Worm (Caenorhabditis elegans): Measurements from ENCODE around the gene C47E8.9.

C47E8.9 gene

ce11 chrV:14696604-14697307 is 33.6 kb downstream of the C47E8.9 start, which contains the start of gene unc-112:
Gene unc-112 (minus strand): TSS chrV:14696654.
- TF ChIP-seq tra-1 (GFP tag; IDR thresholded peaks at IDR 0.05): no peak
- TF ChIP-seq spr-1 (tag; optimal IDR thresholded peaks at IDR 0.05): peak; percentile 53
- no peak for TF ChIP-seq skn-1 (tag; optimal IDR thresholded peaks at IDR 0.05)
- TF ChIP-seq ZK546.5 (tag; optimal IDR thresholded peaks at IDR 0.05): no peak
- peak; percentile 45 for TF ChIP-seq set-16 (GFP tag; IDR thresholded peaks at IDR 0.05)
- TF ChIP-seq egl-43 (GFP tag; IDR thresholded peaks at IDR 0.05): peak; percentile 70; the same call in 1 of the 2 replicates
- peak; percentile 98 for TF ChIP-seq aha-1 (tag)
- TF ChIP-seq zag-1 (tag; optimal IDR thresholded peaks at IDR 0.05): no peak
- peak; percentile 24 for TF ChIP-seq cey-2 (tag; optimal IDR thresholded peaks at IDR 0.05; ENCODE audit: borderline replicate concordance, insufficient read depth)
- TF ChIP-seq ctbp-1 (GFP tag; IDR thresholded peaks at IDR 0.05): peak; percentile 60
- TF ChIP-seq lin-29 (GFP tag; IDR thresholded peaks at IDR 0.05): no peak
- 0 out of 4 replicates have a peak, but pooled peaks of 1 of the 2 experiments have one; percentile 9 for TF ChIP-seq madf-5 (GFP tag; IDR thresholded peaks at IDR 0.05)
- TF ChIP-seq dpl-1 (GFP tag; optimal IDR thresholded peaks at IDR 0.05): peak; percentile 51
- no peak for TF ChIP-seq nhr-111 (GFP tag; optimal IDR thresholded peaks at IDR 0.05)
- TF ChIP-seq F49E8.2 (tag; optimal IDR thresholded peaks at IDR 0.05; ENCODE audit: borderline replicate concordance): no peak
- no peak for TF ChIP-seq ZK337.2 (GFP tag; IDR thresholded peaks at IDR 0.05)
- peak; percentile 67 for TF ChIP-seq hlh-30 (tag; optimal IDR thresholded peaks at IDR 0.05; ENCODE audit: insufficient read depth)
- peak; percentile 50 for TF ChIP-seq F10B5.3 (tag; optimal IDR thresholded peaks at IDR 0.05)
- TF ChIP-seq lin-38 (GFP tag; IDR thresholded peaks at IDR 0.05): peak; percentile 64
- TF ChIP-seq Y105C5A.15 (GFP tag; IDR thresholded peaks at IDR 0.05): no peak
- TF ChIP-seq mdl-1 (tag; optimal IDR thresholded peaks at IDR 0.05): peak in 1 of 2 experiments; percentile 77
- TF ChIP-seq ceh-20 (GFP tag; IDR thresholded peaks at IDR 0.05): no peak
- TF ChIP-seq daf-16 (GFP tag; optimal IDR thresholded peaks at IDR 0.05): peak in 1 of 2 experiments; percentile 71
- TF ChIP-seq daf-16 (tag; optimal IDR thresholded peaks at IDR 0.05): no peak
- peak; percentile 61 for TF ChIP-seq mes-2 (tag; optimal IDR thresholded peaks at IDR 0.05; ENCODE audit: poor library complexity, severe bottlenecking)
- TF ChIP-seq nhr-48 (tag; optimal IDR thresholded peaks at IDR 0.05): peak; percentile 25
- TF ChIP-seq dve-1 (tag; optimal IDR thresholded peaks at IDR 0.05; ENCODE audit: insufficient read depth): peak; percentile 84
- no peak for TF ChIP-seq daf-12 (tag; optimal IDR thresholded peaks at IDR 0.05)
- no peak for TF ChIP-seq php-3 (GFP tag; IDR thresholded peaks at IDR 0.05)
- peak; percentile 24; the same call in 1 of the 2 replicates for TF ChIP-seq T26A8.4 (GFP tag; IDR thresholded peaks at IDR 0.05)
- no peak for TF ChIP-seq dmd-8 (GFP tag; IDR thresholded peaks at IDR 0.05)
- no peak for TF ChIP-seq T20F7.1 (GFP tag; optimal IDR thresholded peaks at IDR 0.05)
- TF ChIP-seq hmg-1.1 (GFP tag; IDR thresholded peaks at IDR 0.05): peak; percentile 83
- peak; percentile 94 for TF ChIP-seq mep-1 (tag; optimal IDR thresholded peaks at IDR 0.05)
- peak; percentile 54; the same call in 1 of the 2 replicates for TF ChIP-seq lin-1 (GFP tag; IDR thresholded peaks at IDR 0.05)
- TF ChIP-seq nhr-6 (tag; optimal IDR thresholded peaks at IDR 0.05): peak; percentile 98
- TF ChIP-seq lin-13 (GFP tag; optimal IDR thresholded peaks at IDR 0.05): peak; percentile 58
- TF ChIP-seq R02D3.7 (tag; optimal IDR thresholded peaks at IDR 0.05): no peak
- TF ChIP-seq arid-1 (GFP tag; conservative IDR thresholded peaks at IDR 0.05): 0 out of 2 replicates have a peak, but pooled peaks have one; percentile 19
- TF ChIP-seq mdt-29 (GFP tag; IDR thresholded peaks at IDR 0.05): no peak
- peak; percentile 43 for TF ChIP-seq duxl-1 (tag; optimal IDR thresholded peaks at IDR 0.05; ENCODE audit: poor library complexity)
- no peak for TF ChIP-seq ces-1 (GFP tag; optimal IDR thresholded peaks at IDR 0.05)
- peak; percentile 94 for TF ChIP-seq hlh-11 (tag; optimal IDR thresholded peaks at IDR 0.05)
- no peak for TF ChIP-seq daf-8 (GFP tag; IDR thresholded peaks at IDR 0.05)
- peak; percentile 14 for TF ChIP-seq gei-8 (GFP tag; optimal IDR thresholded peaks at IDR 0.05)
- no peak for TF ChIP-seq aly-2 (tag; optimal IDR thresholded peaks at IDR 0.05)
- no peak for TF ChIP-seq snpc-4 (tag; optimal IDR thresholded peaks at IDR 0.05)
- no peak for TF ChIP-seq unc-39 (tag; optimal IDR thresholded peaks at IDR 0.05)
- TF ChIP-seq rbr-2 (tag; optimal IDR thresholded peaks at IDR 0.05): peak; percentile 69

Data from whole organism, L4 larva.